Worm (Caenorhabditis elegans) whole organism, late embryonic: ENCODE results near the gene pix-1.

Experiments used
- F13H6.1 ChIP-seq: sonication (generic microtip); optimal IDR thresholded peaks from 2 replicates; lab custom pipeline; 2016; ENCODE audit warnings: missing genetic modification characterization, missing compliant biosample characterization
- K02D7.2 ChIP-seq: sonication (generic microtip); optimal IDR thresholded peaks from 2 replicates; lab custom pipeline; 2017; ENCODE audit warnings: mild to moderate bottlenecking, missing genetic modification characterization, missing compliant biosample characterization
- K09A11.1 ChIP-seq: sonication (generic microtip); optimal IDR thresholded peaks from 2 replicates; lab custom pipeline; 2017; ENCODE audit warnings: antibody characterized with exemption, mild to moderate bottlenecking, missing genetic modification characterization, missing compliant biosample characterization; ENCODE audit not compliant: insufficient read depth
- T23F11.4 ChIP-seq: fragments of 200-800 bp; sonication (Bioruptor generic); optimal IDR thresholded peaks from 2 replicates; lab custom pipeline; 2018; ENCODE audit warnings: mild to moderate bottlenecking, missing genetic modification characterization, missing compliant biosample characterization
- Y22D7AL.16 ChIP-seq: sonication (generic microtip); optimal IDR thresholded peaks from 2 replicates; lab custom pipeline; 2016; ENCODE audit warnings: missing genetic modification characterization, missing compliant biosample characterization
- ama-1 ChIP-seq: fragments of 150-350 bp; optimal IDR thresholded peaks from 2 replicates; lab custom pipeline; 2014
- ceh-18 ChIP-seq: sonication (generic microtip); optimal IDR thresholded peaks from 2 replicates; lab custom pipeline; 2016; ENCODE audit warnings: missing genetic modification characterization, missing compliant biosample characterization
- ceh-19 ChIP-seq: fragments of 200-800 bp; sonication (Bioruptor generic); optimal IDR thresholded peaks from 2 replicates; lab custom pipeline; 2018; ENCODE audit warnings: mild to moderate bottlenecking, missing genetic modification characterization, missing compliant biosample characterization
- ceh-30 ChIP-seq: fragments of 150-350 bp; optimal IDR thresholded peaks from 2 replicates; lab custom pipeline; 2014; ENCODE audit warnings: missing biosample characterization, missing genetic modification characterization
- ceh-34 ChIP-seq: sonication (generic microtip); optimal IDR thresholded peaks from 2 replicates; lab custom pipeline; 2016; ENCODE audit warnings: mild to moderate bottlenecking, missing genetic modification characterization, missing compliant biosample characterization
- ceh-48 ChIP-seq: sonication (generic microtip); optimal IDR thresholded peaks from 2 replicates; lab custom pipeline; 2016; ENCODE audit warnings: missing genetic modification characterization, inconsistent platforms, missing compliant biosample characterization
- che-1 ChIP-seq: sonication (generic microtip); optimal IDR thresholded peaks from 2 replicates; lab custom pipeline; 2016; ENCODE audit warnings: mild to moderate bottlenecking, missing genetic modification characterization, missing compliant biosample characterization
- dmd-4 ChIP-seq: sonication (generic microtip); optimal IDR thresholded peaks from 2 replicates; lab custom pipeline; 2016; ENCODE audit warnings: borderline replicate concordance, missing genetic modification characterization, missing compliant biosample characterization
- eyg-1 ChIP-seq: sonication (generic microtip); optimal IDR thresholded peaks from 2 replicates; lab custom pipeline; 2016; ENCODE audit warnings: missing genotype, missing genetic modification characterization, missing compliant biosample characterization
- fax-1 ChIP-seq: sonication (generic microtip); optimal IDR thresholded peaks from 2 replicates; lab custom pipeline; 2016; ENCODE audit warnings: missing genotype, missing genetic modification characterization, missing compliant biosample characterization
- fkh-10 ChIP-seq: fragments of 150-350 bp; optimal IDR thresholded peaks from 2 replicates; lab custom pipeline; 2014; ENCODE audit warnings: missing biosample characterization, missing genetic modification reagents, missing genetic modification characterization
- hlh-13 ChIP-seq: fragments of 200-800 bp; sonication (Bioruptor generic); optimal IDR thresholded peaks from 2 replicates; lab custom pipeline; 2018; ENCODE audit warnings: mild to moderate bottlenecking, missing genetic modification characterization, missing compliant biosample characterization
- hlh-15 ChIP-seq: sonication (generic microtip); optimal IDR thresholded peaks from 2 replicates; lab custom pipeline; 2016; ENCODE audit warnings: missing genetic modification characterization, missing compliant biosample characterization
- hlh-30 ChIP-seq: sonication (generic microtip); optimal IDR thresholded peaks from 2 replicates; lab custom pipeline; 2017; ENCODE audit warnings: antibody characterized with exemption, missing genetic modification characterization, missing compliant biosample characterization; ENCODE audit not compliant: insufficient read depth
- hlh-6 ChIP-seq: sonication (generic microtip); optimal IDR thresholded peaks from 2 replicates; lab custom pipeline; 2016; ENCODE audit warnings: missing genotype, missing genetic modification characterization, missing compliant biosample characterization
- hlh-8 ChIP-seq: sonication (generic microtip); optimal IDR thresholded peaks from 2 replicates; lab custom pipeline; 2016; ENCODE audit warnings: missing genotype, missing genetic modification characterization, missing compliant biosample characterization
- lim-6 ChIP-seq: sonication (generic microtip); optimal IDR thresholded peaks from 2 replicates; lab custom pipeline; 2016; ENCODE audit warnings: missing genetic modification characterization, missing compliant biosample characterization
- nfya-1 ChIP-seq: sonication (generic microtip); optimal IDR thresholded peaks from 2 replicates; lab custom pipeline; 2017; ENCODE audit warnings: missing genetic modification characterization, mild to moderate bottlenecking, missing compliant biosample characterization, antibody characterized with exemption, moderate library complexity
- pat-9 ChIP-seq: fragments of 200-800 bp; sonication (Bioruptor generic); optimal IDR thresholded peaks from 2 replicates; lab custom pipeline; 2018; ENCODE audit warnings: mild to moderate bottlenecking, missing genetic modification characterization, moderate library complexity, missing compliant biosample characterization
- pax-1 ChIP-seq: fragments of 150-350 bp; optimal IDR thresholded peaks from 2 replicates; lab custom pipeline; 2014; ENCODE audit warnings: missing biosample characterization, missing genetic modification characterization
- pha-2 ChIP-seq: sonication (generic microtip); optimal IDR thresholded peaks from 2 replicates; lab custom pipeline; 2017; ENCODE audit warnings: mild to moderate bottlenecking, missing genetic modification characterization, missing compliant biosample characterization
- pha-4 ChIP-seq: fragments of 150-350 bp; optimal IDR thresholded peaks from 2 replicates; lab custom pipeline; 2018; ENCODE audit warnings: missing biosample characterization, missing genetic modification reagents, missing genetic modification characterization
- pqm-1 ChIP-seq: sonication (generic microtip); optimal IDR thresholded peaks from 2 replicates; lab custom pipeline; 2016; ENCODE audit warnings: missing genetic modification characterization, missing compliant biosample characterization
- sdc-2 ChIP-seq: sonication (generic microtip); optimal IDR thresholded peaks from 2 replicates; lab custom pipeline; 2016; ENCODE audit warnings: missing genotype, missing genetic modification characterization, missing compliant biosample characterization
- sox-2 ChIP-seq: fragments of 200-800 bp; sonication (Bioruptor generic); IDR thresholded peaks from 2 replicates; pipeline ENCODE4 v1.3.6; 2022; ENCODE audit warnings: missing genetic modification reagents, missing genetic modification characterization, missing compliant biosample characterization
- sox-4 ChIP-seq: sonication (generic microtip); optimal IDR thresholded peaks from 2 replicates; lab custom pipeline; 2017; ENCODE audit warnings: mild to moderate bottlenecking, missing genetic modification characterization, inconsistent platforms, missing compliant biosample characterization
- tbx-2 ChIP-seq: sonication (generic microtip); optimal IDR thresholded peaks from 2 replicates; lab custom pipeline; 2016; ENCODE audit warnings: missing genetic modification characterization, missing compliant biosample characterization
- tbx-7 ChIP-seq: sonication (generic microtip); optimal IDR thresholded peaks from 2 replicates; lab custom pipeline; 2016; ENCODE audit warnings: missing genotype, missing genetic modification characterization, missing compliant biosample characterization
- unc-86 ChIP-seq: sonication (generic microtip); optimal IDR thresholded peaks from 2 replicates; lab custom pipeline; 2016; ENCODE audit warnings: missing genetic modification characterization, missing compliant biosample characterization
- zip-5 ChIP-seq: sonication (generic microtip); optimal IDR thresholded peaks from 2 replicates; lab custom pipeline; 2016; ENCODE audit warnings: missing genetic modification characterization, missing compliant biosample characterization
- ztf-16 ChIP-seq: sonication (generic microtip); optimal IDR thresholded peaks from 2 replicates; lab custom pipeline; 2017; ENCODE audit warnings: missing genetic modification characterization, missing compliant biosample characterization

pix-1 gene

DNA sequence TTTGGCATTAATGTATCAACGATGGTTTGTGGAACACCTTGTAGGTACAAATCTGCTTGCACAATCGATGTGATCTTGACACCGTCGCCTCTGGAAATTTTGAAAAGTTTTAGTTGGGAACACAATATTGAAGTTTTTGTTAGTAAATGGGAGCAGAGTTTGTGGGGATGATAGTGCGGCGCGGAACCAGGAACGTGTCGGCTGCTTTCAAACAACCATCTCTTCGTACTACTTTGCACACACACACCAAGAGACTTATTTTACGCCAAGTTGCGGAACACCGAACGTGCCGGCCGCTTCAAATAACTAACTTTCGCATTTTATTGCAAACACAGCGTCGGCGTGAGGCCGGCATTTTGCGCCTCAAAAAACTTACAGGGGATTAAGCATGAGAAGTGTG, 18.0 kb upstream of the pix-1 start:
- TF ChIP-seq pha-2 (tag; lab: Kevin White, UChicago) (no peak), tbx-2 (tag; lab: Kevin White, UChicago) (no peak), hlh-6 (tag; lab: Kevin White, UChicago) (no peak), che-1 (tag; lab: Kevin White, UChicago) (no peak)

DNA sequence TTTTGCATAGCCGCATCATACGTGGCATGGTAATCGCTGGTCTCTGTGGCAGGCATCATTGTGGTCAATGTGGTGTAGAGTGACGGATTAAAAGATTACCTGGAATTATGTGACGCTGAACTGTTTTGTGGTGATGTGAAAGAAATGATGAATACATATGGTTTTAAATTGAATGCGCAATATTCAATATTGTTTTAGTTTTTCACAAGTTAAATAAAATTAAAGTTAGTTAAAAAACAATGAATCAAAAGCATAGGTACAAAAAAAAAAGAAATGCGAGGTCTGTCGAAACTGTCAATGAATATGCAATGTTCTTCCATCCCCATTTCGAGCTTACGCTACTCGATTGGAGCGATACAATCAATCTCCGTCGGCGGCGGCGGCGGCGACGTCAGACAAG, 15.2 kb upstream of the pix-1 start, which contains the start of gene K02D3.2:
TSS of gene K02D3.2 (minus strand) at position 101 of the 400 bp plus-strand sequence.
- TF ChIP-seq ceh-19 (GFP tag; lab: Kevin White, UChicago) (no peak), hlh-13 (GFP tag; lab: Kevin White, UChicago) (no peak), eyg-1 (tag; lab: Kevin White, UChicago) (no peak), ceh-48 (no peak), pat-9 (tag; lab: Kevin White, UChicago) (no peak), pax-1 (tag; lab: Kevin White, UChicago) (no peak), ceh-18 (tag; lab: Kevin White, UChicago) (no peak), sdc-2 (no peak), unc-86 (tag; lab: Kevin White, UChicago) (no peak), F13H6.1 (tag; lab: Kevin White, UChicago) (no peak), fax-1 (tag; lab: Kevin White, UChicago) (no peak), sox-2 (GFP tag; lab: Robert Waterston, UW) (no peak), Y22D7AL.16 (tag; lab: Kevin White, UChicago) (no peak), ztf-16 (no peak), lim-6 (no peak), sox-4 (tag; lab: Kevin White, UChicago) (no peak), pha-2 (tag; lab: Kevin White, UChicago) (no peak)

DNA sequence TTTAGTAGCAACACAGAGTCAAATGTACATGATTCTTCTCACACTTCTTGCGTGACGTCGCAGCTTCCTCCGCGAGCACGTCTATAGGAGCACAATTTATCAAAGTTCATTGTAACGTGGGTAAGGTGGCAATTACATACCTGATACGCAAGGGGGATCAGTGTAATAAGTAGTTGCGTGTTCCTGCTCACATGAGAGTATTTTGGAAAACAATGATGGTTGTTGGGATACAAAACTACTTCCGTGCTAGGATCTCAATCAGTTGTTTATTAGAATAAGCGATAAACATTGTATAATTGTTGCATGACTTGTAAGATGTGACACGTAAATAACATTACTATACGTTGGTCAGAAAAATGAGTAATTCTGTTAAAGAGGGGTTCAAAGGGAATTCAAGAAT, 14.1 kb upstream of the pix-1 start:
- TF ChIP-seq dmd-4 = no peak
- TF ChIP-seq tbx-7 = no peak
- TF ChIP-seq pax-1 (tag; lab: Kevin White, UChicago) = no peak
- TF ChIP-seq K09A11.1 = no peak
- no peak for TF ChIP-seq ceh-34
- TF ChIP-seq unc-86 (tag; lab: Kevin White, UChicago) = no peak
- TF ChIP-seq T23F11.4 (GFP tag; lab: Kevin White, UChicago) = no peak
- no peak for TF ChIP-seq fkh-10 (GFP tag; lab: Kevin White, UChicago)
- TF ChIP-seq ceh-18 (tag; lab: Kevin White, UChicago) = no peak
- no peak for TF ChIP-seq zip-5 (tag; lab: Kevin White, UChicago)

DNA sequence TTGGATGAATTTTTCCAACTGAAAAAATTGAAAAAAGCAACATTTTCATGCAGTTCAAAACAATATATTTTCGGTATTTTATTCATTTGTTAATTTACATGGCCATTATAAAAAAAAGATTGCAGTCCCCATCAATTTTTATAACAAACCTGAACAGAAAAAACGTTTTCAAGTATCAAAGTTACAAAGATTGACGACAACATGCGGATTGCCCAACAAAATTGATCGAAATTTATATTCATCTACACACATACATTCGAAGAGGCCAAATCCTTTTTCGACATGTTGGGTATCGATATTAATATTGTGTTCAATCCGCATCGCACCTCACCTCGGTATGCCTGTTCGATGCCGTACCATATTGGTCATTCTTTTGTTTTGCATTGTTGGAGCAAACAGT, 13.2 kb upstream of the pix-1 start, which contains the start of gene K11E4.1:
TSS of gene K11E4.1 (plus strand) at position 301 of the 400 bp plus-strand sequence.
- TF ChIP-seq ceh-19 (GFP tag; lab: Kevin White, UChicago) (no peak), zip-5 (tag; lab: Kevin White, UChicago) (no peak), hlh-6 (tag; lab: Kevin White, UChicago) (no peak), ceh-48 (no peak), ama-1 (lab: Kevin White, UChicago) (no peak), ceh-30 (tag; lab: Kevin White, UChicago) (no peak), hlh-8 (no peak), hlh-15 (tag; lab: Kevin White, UChicago) (no peak), ceh-18 (tag; lab: Kevin White, UChicago) (no peak), sox-4 (tag; lab: Kevin White, UChicago) (no peak), nfya-1 (tag; lab: Kevin White, UChicago) (no peak), pqm-1 (tag; lab: Kevin White, UChicago) (no peak), K02D7.2 (tag; lab: Kevin White, UChicago) (no peak), hlh-30 (tag; lab: Kevin White, UChicago) (no peak), eyg-1 (tag; lab: Kevin White, UChicago) (no peak), pha-4 (tag; lab: Kevin White, UChicago) (no peak)
